Fruit fly (Drosophila melanogaster) whole organism, embryonic: ENCODE measurements around the gene Pino.
A peak's percentile ranks its signal among the peaks of the same experiment; 100 is the strongest.

Experiments
- ATbp ChIP-seq: fragments of 200-800 bp; sonication (Bioruptor generic); optimal IDR thresholded peaks from 2 replicates; lab custom pipeline; 2017; ENCODE audit warnings: missing biosample characterization, mild to moderate bottlenecking, missing genetic modification characterization, missing genetic modification reagents
- Adf1 ChIP-seq: fragments of 200-800 bp; sonication (Bioruptor generic); IDR thresholded peaks from 2 replicates; pipeline ENCODE4 v1.3.6; 2022; ENCODE audit warnings: missing biosample characterization, missing genetic modification characterization
- Awh ChIP-seq: fragments of 200-800 bp; sonication (Bioruptor generic); IDR thresholded peaks from 2 replicates; pipeline ENCODE4, ENCODE4 v1.3.6; 2022; ENCODE audit warnings: missing biosample characterization, missing genetic modification characterization
- CG12219 ChIP-seq: fragments of 200-800 bp; sonication (Bioruptor generic); optimal IDR thresholded peaks from 3 replicates; lab custom pipeline; 2018; ENCODE audit warnings: missing biosample characterization, mild to moderate bottlenecking, missing genetic modification characterization
- CG12299 ChIP-seq: fragments of 200-800 bp; sonication (Bioruptor generic); optimal IDR thresholded peaks from 2 replicates; lab custom pipeline; 2018; ENCODE audit warnings: missing biosample characterization, mild to moderate bottlenecking, missing genetic modification characterization
- CG13296 ChIP-seq: fragments of 200-800 bp; sonication (Bioruptor generic); optimal IDR thresholded peaks from 3 replicates; lab custom pipeline; 2018; ENCODE audit warnings: missing biosample characterization, mild to moderate bottlenecking, missing genetic modification characterization
- CG14965 ChIP-seq: fragments of 200-800 bp; sonication (Bioruptor generic); optimal IDR thresholded peaks from 2 replicates; lab custom pipeline; 2016; ENCODE audit warnings: missing biosample characterization, missing genetic modification characterization, borderline replicate concordance
- CG1602 ChIP-seq: fragments of 200-800 bp; sonication (Bioruptor generic); optimal IDR thresholded peaks from 3 replicates; lab custom pipeline; 2016; ENCODE audit warnings: missing biosample characterization, missing genetic modification characterization
- CG1603 ChIP-seq: fragments of 200-800 bp; sonication (Bioruptor generic); optimal IDR thresholded peaks from 2 replicates; lab custom pipeline; 2019; ENCODE audit warnings: missing biosample characterization, mild to moderate bottlenecking, missing genetic modification characterization, moderate library complexity
- CG17802 ChIP-seq: fragments of 200-800 bp; sonication (Bioruptor generic); optimal IDR thresholded peaks from 2 replicates; lab custom pipeline; 2018; ENCODE audit warnings: missing biosample characterization, mild to moderate bottlenecking, missing genetic modification characterization, moderate library complexity
- CG17912 ChIP-seq: fragments of 200-800 bp; sonication (Bioruptor generic); optimal IDR thresholded peaks from 2 replicates; lab custom pipeline; 2018; ENCODE audit warnings: missing biosample characterization, mild to moderate bottlenecking, missing genetic modification characterization
- CG1832 ChIP-seq: fragments of 200-800 bp; sonication (Bioruptor generic); optimal IDR thresholded peaks from 2 replicates; lab custom pipeline; 2017; ENCODE audit warnings: missing biosample characterization, mild to moderate bottlenecking, missing genetic modification characterization, inconsistent platforms
- CG18599 ChIP-seq: fragments of 200-800 bp; sonication (Bioruptor generic); optimal IDR thresholded peaks from 3 replicates; lab custom pipeline; 2017; ENCODE audit warnings: missing biosample characterization, missing genetic modification characterization, mild to moderate bottlenecking, moderate library complexity, missing genetic modification reagents
- CG18764 ChIP-seq: fragments of 200-800 bp; sonication (Bioruptor generic); optimal IDR thresholded peaks from 3 replicates; lab custom pipeline; 2016; ENCODE audit warnings: missing biosample characterization, missing genetic modification characterization
- CG2712 ChIP-seq: fragments of 200-800 bp; optimal IDR thresholded peaks from 3 replicates; lab custom pipeline; 2019; ENCODE audit warnings: missing biosample characterization, mild to moderate bottlenecking, missing genetic modification characterization, moderate library complexity
- CG31441 ChIP-seq: fragments of 200-800 bp; sonication (Bioruptor generic); IDR thresholded peaks from 2 replicates; pipeline ENCODE4 v1.3.6; 2022; ENCODE audit warnings: missing biosample characterization, missing genetic modification characterization
- CG32772 ChIP-seq: fragments of 200-800 bp; sonication (Bioruptor generic); IDR thresholded peaks from 2 replicates; pipeline ENCODE4 v1.3.6; 2022; ENCODE audit warnings: missing biosample characterization, missing genetic modification characterization
- CG4617 ChIP-seq: fragments of 200-800 bp; sonication (Bioruptor generic); optimal IDR thresholded peaks from 3 replicates; lab custom pipeline; 2016; ENCODE audit warnings: missing biosample characterization, missing genetic modification characterization, borderline replicate concordance
- CG6254 ChIP-seq: fragments of 200-800 bp; sonication (Bioruptor generic); optimal IDR thresholded peaks from 3 replicates; lab custom pipeline; 2017; ENCODE audit warnings: mild to moderate bottlenecking, missing biosample characterization, missing genetic modification reagents, missing genetic modification characterization
- CG6765 ChIP-seq: fragments of 200-800 bp; sonication (Bioruptor generic); optimal IDR thresholded peaks from 3 replicates; lab custom pipeline; 2017; ENCODE audit warnings: missing biosample characterization, mild to moderate bottlenecking, missing genetic modification characterization
- CG7928 ChIP-seq: fragments of 200-800 bp; sonication (Bioruptor generic); optimal IDR thresholded peaks from 2 replicates; lab custom pipeline; 2017; ENCODE audit warnings: missing biosample characterization, mild to moderate bottlenecking, missing genetic modification characterization
- CG8281 ChIP-seq: fragments of 200-800 bp; sonication (Bioruptor generic); optimal IDR thresholded peaks from 2 replicates; lab custom pipeline; 2018; ENCODE audit warnings: missing biosample characterization, mild to moderate bottlenecking, missing genetic modification characterization, moderate library complexity
- CG9437 ChIP-seq: fragments of 200-800 bp; sonication (Bioruptor generic); optimal IDR thresholded peaks from 2 replicates; lab custom pipeline; 2018; ENCODE audit warnings: missing biosample characterization, mild to moderate bottlenecking, missing genetic modification characterization
- CG9609 ChIP-seq: fragments of 200-800 bp; sonication (Bioruptor generic); optimal IDR thresholded peaks from 3 replicates; lab custom pipeline; 2016; ENCODE audit warnings: missing biosample characterization, missing genetic modification characterization
- CHES-1-like ChIP-seq: fragments of 200-800 bp; sonication (Bioruptor generic); optimal IDR thresholded peaks from 2 replicates; lab custom pipeline; 2016; ENCODE audit warnings: missing biosample characterization, missing genetic modification characterization
- Doc3 ChIP-seq: fragments of 200-800 bp; sonication (Bioruptor generic); IDR thresholded peaks from 3 replicates; pipeline ENCODE4 v1.3.6; 2022; ENCODE audit warnings: missing biosample characterization, missing genetic modification characterization; ENCODE audit not compliant: partially characterized antibody
- Drgx ChIP-seq: fragments of 200-800 bp; sonication (Bioruptor generic); IDR thresholded peaks from 2 replicates; pipeline ENCODE4 v1.3.6; 2022; ENCODE audit warnings: missing biosample characterization, missing genetic modification characterization
- Fer1 ChIP-seq: fragments of 200-800 bp; sonication (Bioruptor generic); optimal IDR thresholded peaks from 2 replicates; lab custom pipeline; 2017; ENCODE audit warnings: missing biosample characterization, mild to moderate bottlenecking, missing genetic modification characterization
- HLH4C ChIP-seq: fragments of 200-800 bp; sonication (Bioruptor generic); IDR thresholded peaks from 3 replicates; pipeline ENCODE4 v1.3.6; 2022; ENCODE audit warnings: missing biosample characterization, missing genetic modification characterization; ENCODE audit not compliant: partially characterized antibody
- Hr78 ChIP-seq, 2 experiments: fragments of 200-800 bp in 1 of 2; fragments of >200 bp in 1 of 2; sonication (Bioruptor generic) in 1 of 2; optimal IDR thresholded peaks; 2 replicates each; lab custom pipeline; 2017 to 2019; ENCODE audit warnings: missing biosample characterization in 2 of 2, missing genetic modification characterization in 2 of 2, mild to moderate bottlenecking in 1 of 2, moderate library complexity in 1 of 2
- Rfx ChIP-seq: fragments of 200-800 bp; sonication (Bioruptor generic); IDR thresholded peaks from 2 replicates; pipeline ENCODE4 v1.3.6; 2022; ENCODE audit warnings: missing biosample characterization, missing genetic modification characterization
- Rx ChIP-seq: fragments of 200-800 bp; sonication (Bioruptor generic); IDR thresholded peaks from 2 replicates; pipeline ENCODE4 v1.3.6; 2022; ENCODE audit warnings: missing biosample characterization, missing genetic modification characterization
- Sry-δ ChIP-seq: fragments of 200-800 bp; sonication (Bioruptor generic); optimal IDR thresholded peaks from 2 replicates; lab custom pipeline; 2016; ENCODE audit warnings: missing biosample characterization, missing genetic modification characterization
- dati ChIP-seq: fragments of 200-800 bp; sonication (Bioruptor generic); IDR thresholded peaks from 2 replicates; pipeline ENCODE4 v1.3.6; 2022; ENCODE audit warnings: missing biosample characterization, missing genetic modification characterization
- dm ChIP-seq: fragments of 200-800 bp; sonication (Bioruptor generic); optimal IDR thresholded peaks from 3 replicates; lab custom pipeline; 2016; ENCODE audit warnings: missing biosample characterization, missing genetic modification characterization
- en ChIP-seq: fragments of 200-800 bp; sonication (Bioruptor generic); optimal IDR thresholded peaks from 2 replicates; lab custom pipeline; 2016; ENCODE audit warnings: missing biosample characterization, missing genetic modification characterization
- eyg ChIP-seq: fragments of 200-800 bp; sonication (Bioruptor generic); optimal IDR thresholded peaks from 3 replicates; lab custom pipeline; 2016; ENCODE audit warnings: missing biosample characterization, missing genetic modification characterization
- h ChIP-seq: fragments of >200 bp; optimal IDR thresholded peaks from 2 replicates; lab custom pipeline; 2017
- hbn ChIP-seq: fragments of 200-800 bp; sonication (Bioruptor generic); IDR thresholded peaks from 2 replicates; pipeline ENCODE4 v1.3.6; 2022; ENCODE audit warnings: missing biosample characterization, missing genetic modification characterization; ENCODE audit not compliant: partially characterized antibody
- hth ChIP-seq: fragments of >200 bp; optimal IDR thresholded peaks from 2 replicates; lab custom pipeline; 2017; ENCODE audit warnings: inconsistent platforms
- mam ChIP-seq: fragments of 200-800 bp; sonication (Bioruptor generic); optimal IDR thresholded peaks from 3 replicates; lab custom pipeline; 2016; ENCODE audit warnings: missing biosample characterization, missing genetic modification characterization
- org-1 ChIP-seq: fragments of 200-800 bp; sonication (Bioruptor generic); optimal IDR thresholded peaks from 2 replicates; lab custom pipeline; 2017; ENCODE audit warnings: missing biosample characterization, missing genetic modification characterization
- pho ChIP-seq: fragments of 200-800 bp; sonication (Bioruptor generic); optimal IDR thresholded peaks from 2 replicates; lab custom pipeline; 2016; ENCODE audit warnings: missing biosample characterization, missing genetic modification characterization
- sens ChIP-seq: fragments of 200-800 bp; sonication (Bioruptor generic); peaks from one replicate; lab custom pipeline; 2016; ENCODE audit warnings: missing biosample characterization, missing genetic modification characterization
- sisA ChIP-seq: fragments of 200-800 bp; sonication (Bioruptor generic); IDR thresholded peaks from 2 replicates; pipeline ENCODE4 v1.3.6; 2022; ENCODE audit warnings: missing biosample characterization, missing genetic modification characterization
- so ChIP-seq: fragments of 200-800 bp; sonication (Bioruptor generic); IDR thresholded peaks from 3 replicates; pipeline ENCODE4 v1.3.6; 2022; ENCODE audit warnings: missing biosample characterization, missing genetic modification characterization
- sqz ChIP-seq: fragments of 200-800 bp; sonication (Bioruptor generic); optimal IDR thresholded peaks from 3 replicates; lab custom pipeline; 2018; ENCODE audit warnings: missing biosample characterization, mild to moderate bottlenecking, missing genetic modification characterization
- ttk ChIP-seq: fragments of 200-800 bp; sonication (Bioruptor generic); IDR thresholded peaks from 2 replicates; pipeline ENCODE4 v2.1.2; 2022; ENCODE audit warnings: missing biosample characterization, missing genetic modification characterization
- zf30C ChIP-seq: fragments of 200-800 bp; sonication (Bioruptor generic); optimal IDR thresholded peaks from 3 replicates; lab custom pipeline; 2018; ENCODE audit warnings: missing biosample characterization, mild to moderate bottlenecking, missing genetic modification characterization

The Pino gene

DNA sequence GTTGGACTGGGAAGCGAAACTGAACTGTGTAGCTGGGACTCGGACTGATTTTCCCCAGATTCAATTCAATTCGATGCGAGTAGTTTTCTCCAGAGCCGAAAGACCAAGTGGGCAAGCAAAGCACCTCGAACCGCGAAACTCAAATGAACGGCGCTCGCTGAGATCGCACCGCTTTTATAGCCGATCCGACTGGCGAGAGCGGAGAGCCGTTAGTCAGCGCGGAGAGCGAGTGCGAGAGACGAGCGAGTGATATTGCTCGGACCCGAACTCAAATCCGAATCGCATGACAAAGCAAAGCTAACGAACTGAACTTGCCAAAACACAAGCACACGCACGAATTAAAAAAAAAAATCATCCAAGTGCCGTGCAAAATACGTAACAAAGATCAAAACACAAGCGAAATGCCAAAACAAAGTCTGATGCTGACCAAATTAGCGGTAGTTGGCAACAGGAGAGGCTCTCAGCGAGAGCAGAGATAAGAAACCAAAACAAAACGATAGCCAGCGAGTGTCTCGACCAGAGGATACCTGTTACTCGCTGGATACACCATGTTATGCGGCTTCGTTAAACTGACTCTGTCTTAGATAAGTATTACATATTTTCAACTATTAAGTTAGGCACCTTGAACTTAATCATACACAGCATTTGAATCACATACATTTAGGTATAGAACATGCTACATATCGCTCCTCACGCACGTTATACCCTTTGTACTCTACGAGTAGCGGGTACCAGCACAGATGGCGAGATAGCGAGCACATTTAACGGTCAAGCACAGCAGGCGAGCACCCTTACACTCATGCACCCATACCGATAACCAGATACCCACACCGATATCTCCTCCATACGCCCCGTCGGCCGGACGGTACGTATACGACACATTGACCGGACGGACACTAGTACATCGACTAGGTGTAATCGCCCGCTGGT, 9.6 kb downstream of the Pino start (continued):
- TF ChIP-seq HLH4C (peak; percentile 37; the same call in 2 of the 3 replicates), CG1602 (GFP tag; lab: Kevin White, UChicago) (peak; percentile 63), CG6254 (GFP tag; lab: Kevin White, UChicago) (no peak), sens (GFP tag; lab: Kevin White, UChicago) (peak; percentile 93), CG9609 (GFP tag; lab: Kevin White, UChicago) (peak; percentile 81), dm (GFP tag; lab: Kevin White, UChicago) (peak; percentile 12), en (GFP tag; lab: Kevin White, UChicago) (peak; percentile 33), h (lab: Kevin White, UChicago) (no peak), CG2712 (peak; percentile 65), Doc3 (GFP tag; lab: Robert Waterston, UW) (no peak; the same call in 2 of the 3 replicates), CG17912 (no peak), ttk (peak; percentile 30; the same call in 1 of the 2 replicates), CHES-1-like (GFP tag; lab: Kevin White, UChicago) (peak; percentile 82), CG1603 (peak; percentile 83), CG14965 (no peak), org-1 (peak; percentile 78), Rfx (GFP tag; lab: Robert Waterston, UW) (peak; percentile 84), hth (no peak), CG18764 (GFP tag; lab: Kevin White, UChicago) (peak; percentile 3), CG31441 (GFP tag; lab: Robert Waterston, UW) (peak; percentile 73), hbn (GFP tag; lab: Robert Waterston, UW) (no peak), Hr78 (GFP tag; optimal IDR thresholded peaks at IDR 0.05; lab: Kevin White, UChicago) (peak in 1 of 2 experiments; percentile 54), mam (peak; percentile 77), ATbp (GFP tag; lab: Kevin White, UChicago) (peak; percentile 49), sisA (peak; percentile 69), dati (peak; percentile 28; the same call in 1 of the 2 replicates), CG4617 (peak; percentile 39), Drgx (GFP tag; lab: Robert Waterston, UW) (peak; percentile 82), CG12219 (GFP tag; lab: Kevin White, UChicago) (peak; percentile 58), CG17802 (tag; lab: Kevin White, UChicago) (no peak), so (GFP tag; lab: Robert Waterston, UW) (peak; percentile 71), pho (peak; percentile 77), Awh (GFP tag; lab: Robert Waterston, UW) (peak; percentile 36; the same call in 1 of the 2 replicates), CG1832 (GFP tag; lab: Kevin White, UChicago) (no peak), CG18599 (GFP tag; lab: Kevin White, UChicago) (peak; percentile 86), sqz (GFP tag; lab: Kevin White, UChicago) (no peak), CG9437 (GFP tag; lab: Kevin White, UChicago) (peak; percentile 55), CG8281 (tag; lab: Kevin White, UChicago) (no peak), CG13296 (GFP tag; lab: Kevin White, UChicago) (peak; percentile 50), Rx (peak; percentile 50), CG32772 (GFP tag; lab: Robert Waterston, UW) (peak; percentile 76), CG7928 (GFP tag; lab: Kevin White, UChicago) (no peak), Adf1 (GFP tag; lab: Robert Waterston, UW) (peak; percentile 49; the same call in 1 of the 2 replicates), Fer1 (GFP tag; lab: Kevin White, UChicago) (peak; percentile 78), CG12299 (tag; lab: Kevin White, UChicago) (peak; percentile 17), Sry-δ (GFP tag; lab: Kevin White, UChicago) (no peak), CG6765 (GFP tag; lab: Kevin White, UChicago) (peak; percentile 45), eyg (GFP tag; lab: Kevin White, UChicago) (no peak), zf30C (no peak)
